Worm (Caenorhabditis elegans): ENCODE results near the gene H04M03.12.

ce11 chrIV:5896341-5896740 is 6.8 kb downstream of the H04M03.12 start, which contains the start of gene pck-3:
- TF ChIP-seq fkh-10 (GFP tag; optimal IDR thresholded peaks at IDR 0.05): no peak
- no peak for TF ChIP-seq sox-4 (tag; optimal IDR thresholded peaks at IDR 0.05)
- no peak for TF ChIP-seq gmeb-2 (tag; optimal IDR thresholded peaks at IDR 0.05)
- TF ChIP-seq pag-3 (tag; optimal IDR thresholded peaks at IDR 0.05; ENCODE audit: borderline replicate concordance): no peak

All from whole organism, late embryonic.